Worm (Caenorhabditis elegans) whole organism, L2 larva: ENCODE results near the gene T21H3.5.

Experiments used
- gmeb-1 ChIP-seq: fragments of 150-350 bp; optimal IDR thresholded peaks from 2 replicates; lab custom pipeline; 2014; ENCODE audit warnings: missing biosample characterization, missing genetic modification characterization
- nhr-10 ChIP-seq: sonication (generic microtip); optimal IDR thresholded peaks from 2 replicates; lab custom pipeline; 2017; ENCODE audit warnings: missing biosample characterization, missing genetic modification characterization
- nhr-77 ChIP-seq: fragments of 150-350 bp; optimal IDR thresholded peaks from 2 replicates; lab custom pipeline; 2014; ENCODE audit warnings: missing biosample characterization, missing genetic modification characterization
- snpc-4 ChIP-seq: fragments of 150-350 bp; optimal IDR thresholded peaks from 2 replicates; lab custom pipeline; 2014; ENCODE audit warnings: missing biosample characterization, missing genetic modification characterization

- TF ChIP-seq nhr-10 (tag; lab: Kevin White, UChicago) (no peak), gmeb-1 (tag; lab: Kevin White, UChicago) (no peak), nhr-77 (tag; lab: Kevin White, UChicago) (no peak), snpc-4 (tag; lab: Kevin White, UChicago) (no peak)
Measured at ce11 chrV:1164196-1164691, at the start of gene T21H3.5.
